Worm (Caenorhabditis elegans) whole organism, L1 larva: Measurements from ENCODE around the gene spon-1.

Source experiments
- C16A3.4 ChIP-seq: fragments of 150-350 bp; optimal IDR thresholded peaks from 2 replicates; lab custom pipeline; 2014; ENCODE audit warnings: missing biosample characterization, missing genetic modification characterization
- aly-2 ChIP-seq: fragments of 150-350 bp; optimal IDR thresholded peaks from 2 replicates; lab custom pipeline; 2014; ENCODE audit warnings: missing biosample characterization, missing genetic modification characterization
- ama-1 ChIP-seq: fragments of 150-350 bp; optimal IDR thresholded peaks from 2 replicates; lab custom pipeline; 2014
- ceh-8 ChIP-seq: fragments of 200-800 bp; sonication (Bioruptor generic); optimal IDR thresholded peaks from 2 replicates; lab custom pipeline; 2018; ENCODE audit warnings: mild to moderate bottlenecking, missing genetic modification characterization, moderate library complexity, missing compliant biosample characterization
- efl-3 ChIP-seq: fragments of 200-800 bp; sonication (Bioruptor generic); optimal IDR thresholded peaks from 2 replicates; lab custom pipeline; 2018; ENCODE audit warnings: mild to moderate bottlenecking, missing genetic modification characterization, missing compliant biosample characterization
- elt-3 ChIP-seq, 6 experiments: fragments of 150-350 bp in 1 of 6; sonication (generic microtip); optimal IDR thresholded peaks; 2 replicates each; lab custom pipeline; 2017 to 2018; ENCODE audit warnings: missing biosample characterization in 6 of 6, missing genetic modification characterization in 6 of 6, inconsistent platforms in 1 of 6
- jun-1 ChIP-seq: fragments of 150-350 bp; optimal IDR thresholded peaks from 2 replicates; lab custom pipeline; 2014; ENCODE audit warnings: missing biosample characterization, missing genetic modification reagents, missing genetic modification characterization
- mep-1 ChIP-seq: fragments of 150-350 bp; optimal IDR thresholded peaks from 2 replicates; lab custom pipeline; 2014; ENCODE audit warnings: missing biosample characterization, missing genetic modification characterization
- nhr-11 ChIP-seq: fragments of 150-350 bp; optimal IDR thresholded peaks from 2 replicates; lab custom pipeline; 2014; ENCODE audit warnings: missing biosample characterization, missing genetic modification characterization
- pqm-1 ChIP-seq: sonication (generic microtip); optimal IDR thresholded peaks from 3 replicates; lab custom pipeline; 2017; ENCODE audit warnings: missing biosample characterization, missing genetic modification characterization
- rnt-1 ChIP-seq: sonication (generic microtip); optimal IDR thresholded peaks from 2 replicates; lab custom pipeline; 2016; ENCODE audit warnings: mild to moderate bottlenecking, missing genetic modification characterization, moderate library complexity, missing compliant biosample characterization
- sup-37 ChIP-seq: fragments of 200-800 bp; sonication (Bioruptor generic); optimal IDR thresholded peaks from 2 replicates; lab custom pipeline; 2018; ENCODE audit warnings: mild to moderate bottlenecking, missing genetic modification characterization, missing compliant biosample characterization
- unc-130 ChIP-seq: fragments of 150-350 bp; optimal IDR thresholded peaks from 2 replicates; lab custom pipeline; 2017; ENCODE audit warnings: missing biosample characterization, missing genetic modification characterization, inconsistent platforms
- ztf-4 ChIP-seq: fragments of 150-350 bp; optimal IDR thresholded peaks from 2 replicates; lab custom pipeline; 2014; ENCODE audit warnings: missing biosample characterization, missing genetic modification characterization

ce11 chrII:7090085-7090484, 26.3 kb upstream of the spon-1 start:
- no peak for TF ChIP-seq efl-3 (GFP tag; lab: Kevin White, UChicago)
- TF ChIP-seq mep-1 (tag; lab: Kevin White, UChicago) = peak; percentile 42
- TF ChIP-seq pqm-1 (tag; lab: Kevin White, UChicago) = no peak
- peak in 1 of 6 experiments; percentile 44 for TF ChIP-seq elt-3 (tag; optimal IDR thresholded peaks at IDR 0.05; lab: Kevin White, UChicago)
- no peak for TF ChIP-seq sup-37 (GFP tag; lab: Kevin White, UChicago)
- peak; percentile 12 for TF ChIP-seq rnt-1
- no peak for TF ChIP-seq nhr-11 (tag; lab: Kevin White, UChicago)
- TF ChIP-seq ztf-4 (tag; lab: Kevin White, UChicago) = no peak
- no peak for TF ChIP-seq unc-130 (tag; lab: Kevin White, UChicago)
- TF ChIP-seq jun-1 = no peak
- no peak for TF ChIP-seq aly-2 (tag; lab: Kevin White, UChicago)
- no peak for TF ChIP-seq ama-1
- no peak for TF ChIP-seq C16A3.4 (tag; lab: Kevin White, UChicago)
- no peak for TF ChIP-seq ceh-8 (GFP tag; lab: Kevin White, UChicago)
